Fruit fly (Drosophila melanogaster) whole organism, embryonic: Measurements from ENCODE around the gene Charon.

Experiments used
- Adf1 ChIP-seq: fragments of 200-800 bp; sonication (Bioruptor generic); IDR thresholded peaks from 2 replicates; pipeline ENCODE4 v1.3.6; 2022; ENCODE audit warnings: missing biosample characterization, missing genetic modification characterization
- Blimp-1 ChIP-seq: fragments of 200-800 bp; sonication (Bioruptor generic); optimal IDR thresholded peaks from 3 replicates; lab custom pipeline; 2018; ENCODE audit warnings: missing biosample characterization, missing genetic modification characterization, mild to moderate bottlenecking, moderate library complexity, missing genetic modification reagents
- CG11504 ChIP-seq: fragments of 200-800 bp; sonication (Bioruptor generic); optimal IDR thresholded peaks from 3 replicates; lab custom pipeline; 2019; ENCODE audit warnings: missing biosample characterization, mild to moderate bottlenecking, missing genetic modification characterization, moderate library complexity
- CG14050 ChIP-seq: fragments of 200-800 bp; sonication (Bioruptor generic); IDR thresholded peaks from 3 replicates; pipeline ENCODE4 v1.3.6; 2022; ENCODE audit warnings: missing biosample characterization, missing genetic modification characterization
- CG14441 ChIP-seq: fragments of 200-800 bp; sonication (Bioruptor generic); IDR thresholded peaks from 2 replicates; pipeline ENCODE4 v1.3.6; 2022; ENCODE audit warnings: missing biosample characterization, missing genetic modification characterization
- CG15269 ChIP-seq: fragments of 200-800 bp; sonication (Bioruptor generic); optimal IDR thresholded peaks from 2 replicates; lab custom pipeline; 2018; ENCODE audit warnings: missing biosample characterization, mild to moderate bottlenecking, missing genetic modification characterization, moderate library complexity
- CG15601 ChIP-seq: fragments of 200-800 bp; sonication (Bioruptor generic); optimal IDR thresholded peaks from 3 replicates; lab custom pipeline; 2019; ENCODE audit warnings: missing biosample characterization, mild to moderate bottlenecking, missing genetic modification characterization, moderate library complexity
- CG1602 ChIP-seq: fragments of 200-800 bp; sonication (Bioruptor generic); optimal IDR thresholded peaks from 3 replicates; lab custom pipeline; 2016; ENCODE audit warnings: missing biosample characterization, missing genetic modification characterization
- CG17612 ChIP-seq: fragments of 200-800 bp; sonication (Bioruptor generic); IDR thresholded peaks from 2 replicates; pipeline ENCODE4 v1.3.6; 2022; ENCODE audit warnings: missing biosample characterization, missing genetic modification characterization
- CG2889 ChIP-seq: fragments of 200-800 bp; sonication (Bioruptor generic); IDR thresholded peaks from 3 replicates; pipeline ENCODE4 v1.3.6; 2022; ENCODE audit warnings: missing biosample characterization, missing genetic modification characterization
- CG3065 ChIP-seq: fragments of 200-800 bp; sonication (Bioruptor generic); optimal IDR thresholded peaks from 2 replicates; lab custom pipeline; 2016; ENCODE audit warnings: missing biosample characterization, missing genetic modification characterization
- CG31224 ChIP-seq: fragments of 200-800 bp; sonication (Bioruptor generic); IDR thresholded peaks from 2 replicates; pipeline ENCODE4 v1.3.6; 2022; ENCODE audit warnings: missing biosample characterization, missing genetic modification characterization
- CG32772 ChIP-seq: fragments of 200-800 bp; sonication (Bioruptor generic); IDR thresholded peaks from 2 replicates; pipeline ENCODE4 v1.3.6; 2022; ENCODE audit warnings: missing biosample characterization, missing genetic modification characterization
- CG3847 ChIP-seq: fragments of 200-800 bp; sonication (Bioruptor generic); IDR thresholded peaks from 2 replicates; pipeline ENCODE4 v1.3.6; 2022; ENCODE audit warnings: missing biosample characterization, missing genetic modification characterization
- CoRest ChIP-seq: fragments of 200-800 bp; sonication (Bioruptor generic); optimal IDR thresholded peaks from 3 replicates; lab custom pipeline; 2018; ENCODE audit warnings: missing biosample characterization, mild to moderate bottlenecking, missing genetic modification characterization, moderate library complexity
- Dad ChIP-seq: fragments of 200-800 bp; sonication (Bioruptor generic); optimal IDR thresholded peaks from 3 replicates; lab custom pipeline; 2016; ENCODE audit warnings: missing biosample characterization, missing genetic modification characterization
- E2f1 ChIP-seq: fragments of 200-800 bp; sonication (Bioruptor generic); IDR thresholded peaks from 2 replicates; pipeline ENCODE4 v1.3.6; 2022; ENCODE audit warnings: missing biosample characterization, missing genetic modification characterization
- ERR ChIP-seq: fragments of 200-800 bp; sonication (Bioruptor generic); optimal IDR thresholded peaks from 2 replicates; lab custom pipeline; 2016; ENCODE audit warnings: missing biosample characterization, missing genetic modification characterization
- H2.0 ChIP-seq: fragments of 200-800 bp; sonication (Bioruptor generic); IDR thresholded peaks from 2 replicates; pipeline ENCODE4 v1.3.6; 2022; ENCODE audit warnings: missing biosample characterization, missing genetic modification characterization
- HHEX ChIP-seq: fragments of 200-800 bp; sonication (Bioruptor generic); optimal IDR thresholded peaks from 3 replicates; lab custom pipeline; 2017; ENCODE audit warnings: missing biosample characterization, mild to moderate bottlenecking, missing genetic modification characterization, missing genetic modification reagents
- HLH3B ChIP-seq: fragments of 200-800 bp; sonication (Bioruptor generic); IDR thresholded peaks from 2 replicates; pipeline ENCODE4 v1.3.6; 2022; ENCODE audit warnings: missing biosample characterization, missing genetic modification characterization
- Myb ChIP-seq: fragments of 200-800 bp; sonication (Bioruptor generic); optimal IDR thresholded peaks from 2 replicates; lab custom pipeline; 2016; ENCODE audit warnings: missing biosample characterization, missing genetic modification characterization
- Nf-YB ChIP-seq: fragments of 200-800 bp; sonication (Bioruptor generic); optimal IDR thresholded peaks from 3 replicates; lab custom pipeline; 2019; ENCODE audit warnings: missing biosample characterization, mild to moderate bottlenecking, missing genetic modification characterization, moderate library complexity
- Oaz ChIP-seq: fragments of 200-800 bp; sonication (Bioruptor generic); IDR thresholded peaks from 2 replicates; pipeline ENCODE4 v1.3.6; 2022; ENCODE audit warnings: missing biosample characterization, missing genetic modification characterization
- Oli ChIP-seq: fragments of 200-800 bp; sonication (Bioruptor generic); optimal IDR thresholded peaks from 2 replicates; lab custom pipeline; 2018; ENCODE audit warnings: missing biosample characterization, mild to moderate bottlenecking, missing genetic modification characterization, moderate library complexity
- Ptx1 ChIP-seq: fragments of 200-800 bp; sonication (Bioruptor generic); IDR thresholded peaks from 2 replicates; pipeline ENCODE4 v1.3.6; 2022; ENCODE audit warnings: missing biosample characterization, missing genetic modification characterization
- Side ChIP-seq: fragments of 200-800 bp; sonication (Bioruptor generic); optimal IDR thresholded peaks from 2 replicates; lab custom pipeline; 2016; ENCODE audit warnings: missing biosample characterization, missing genetic modification characterization
- Sox100B ChIP-seq: fragments of 200-800 bp; sonication (Bioruptor generic); optimal IDR thresholded peaks from 3 replicates; lab custom pipeline; 2018; ENCODE audit warnings: missing biosample characterization, mild to moderate bottlenecking, missing genetic modification characterization
- Stat92E ChIP-seq, 3 experiments: fragments of >200 bp in 2 of 3; fragments of 200-800 bp in 1 of 3; sonication (Bioruptor generic) in 1 of 3; optimal IDR thresholded peaks; 2 replicates each; lab custom pipeline; 2017 to 2019; ENCODE audit warnings: missing biosample characterization in 3 of 3, missing genetic modification characterization in 3 of 3, mild to moderate bottlenecking in 1 of 3, moderate library complexity in 1 of 3
- Usf ChIP-seq: fragments of 200-800 bp; sonication (Bioruptor generic); optimal IDR thresholded peaks from 2 replicates; lab custom pipeline; 2017; ENCODE audit warnings: missing genotype, missing biosample characterization, missing genetic modification characterization
- Xbp1 ChIP-seq: fragments of 200-800 bp; sonication (Bioruptor generic); optimal IDR thresholded peaks from 3 replicates; lab custom pipeline; 2016; ENCODE audit warnings: missing biosample characterization, mild to moderate bottlenecking, missing genetic modification characterization
- ab ChIP-seq: fragments of 200-800 bp; sonication (Bioruptor generic); optimal IDR thresholded peaks from 2 replicates; lab custom pipeline; 2016; ENCODE audit warnings: missing biosample characterization, missing genetic modification characterization
- caup ChIP-seq: fragments of 200-800 bp; sonication (Bioruptor generic); optimal IDR thresholded peaks from 3 replicates; lab custom pipeline; 2017; ENCODE audit warnings: missing biosample characterization, mild to moderate bottlenecking, missing genetic modification characterization, moderate library complexity; ENCODE audit not compliant: severe bottlenecking
- ci ChIP-seq: fragments of 200-800 bp; sonication (Bioruptor generic); IDR thresholded peaks from 3 replicates; pipeline ENCODE4 v1.3.6; 2022; ENCODE audit warnings: missing biosample characterization, missing genetic modification characterization
- croc ChIP-seq: fragments of 200-800 bp; sonication (Bioruptor generic); conservative IDR thresholded peaks from 3 replicates; pipeline ENCODE4 v1.3.6; 2022; ENCODE audit warnings: missing biosample characterization, missing genetic modification characterization
- dmrt99B ChIP-seq: fragments of 200-800 bp; sonication (Bioruptor generic); optimal IDR thresholded peaks from 2 replicates; lab custom pipeline; 2018; ENCODE audit warnings: missing biosample characterization, mild to moderate bottlenecking, missing genetic modification characterization, moderate library complexity
- grau ChIP-seq: fragments of 200-800 bp; optimal IDR thresholded peaks from 3 replicates; lab custom pipeline; 2019; ENCODE audit warnings: missing biosample characterization, mild to moderate bottlenecking, missing genetic modification characterization, moderate library complexity
- h ChIP-seq: fragments of >200 bp; optimal IDR thresholded peaks from 2 replicates; lab custom pipeline; 2017
- lov ChIP-seq, 2 experiments: fragments of 200-800 bp in 1 of 2; fragments of >200 bp in 1 of 2; sonication (Bioruptor generic) in 1 of 2; IDR thresholded peaks in 1 of 2; optimal IDR thresholded peaks in 1 of 2; 2 replicates in 1 of 2; 3 replicates in 1 of 2; pipeline versions ENCODE4 v1.3.6 to Lab custom; 2017 to 2022; ENCODE audit warnings: missing biosample characterization in 1 of 2, missing genetic modification characterization in 1 of 2
- mam ChIP-seq: fragments of 200-800 bp; sonication (Bioruptor generic); optimal IDR thresholded peaks from 3 replicates; lab custom pipeline; 2016; ENCODE audit warnings: missing biosample characterization, missing genetic modification characterization
- nau ChIP-seq: fragments of 200-800 bp; sonication (Bioruptor generic); optimal IDR thresholded peaks from 3 replicates; lab custom pipeline; 2017; ENCODE audit warnings: missing biosample characterization, mild to moderate bottlenecking, missing genetic modification characterization, missing genetic modification reagents
- org-1 ChIP-seq: fragments of 200-800 bp; sonication (Bioruptor generic); optimal IDR thresholded peaks from 2 replicates; lab custom pipeline; 2017; ENCODE audit warnings: missing biosample characterization, missing genetic modification characterization
- ranshi ChIP-seq: fragments of 200-800 bp; sonication (Bioruptor generic); IDR thresholded peaks from 2 replicates; pipeline ENCODE4 v1.3.6; 2022; ENCODE audit warnings: missing biosample characterization, missing genetic modification characterization
- sens-2 ChIP-seq: fragments of 200-800 bp; sonication (Bioruptor generic); IDR thresholded peaks from 2 replicates; pipeline ENCODE4 v1.3.6; 2022; ENCODE audit warnings: missing biosample characterization, missing genetic modification characterization
- slou ChIP-seq: fragments of 200-800 bp; sonication (Bioruptor generic); optimal IDR thresholded peaks from 3 replicates; lab custom pipeline; 2016; ENCODE audit warnings: missing biosample characterization, missing genetic modification characterization
- so ChIP-seq: fragments of 200-800 bp; sonication (Bioruptor generic); IDR thresholded peaks from 3 replicates; pipeline ENCODE4 v1.3.6; 2022; ENCODE audit warnings: missing biosample characterization, missing genetic modification characterization
- stc ChIP-seq: fragments of 200-800 bp; sonication (Bioruptor generic); IDR thresholded peaks from 2 replicates; pipeline ENCODE4 v1.3.6; 2022; ENCODE audit warnings: missing biosample characterization, missing genetic modification characterization
- toy ChIP-seq: fragments of 200-800 bp; sonication (Bioruptor generic); IDR thresholded peaks from 2 replicates; pipeline ENCODE4 v1.3.6; 2022; ENCODE audit warnings: missing biosample characterization, missing genetic modification characterization
- unc-4 ChIP-seq: fragments of 200-800 bp; sonication (Bioruptor generic); IDR thresholded peaks from 2 replicates; pipeline ENCODE4 v1.3.6; 2022; ENCODE audit warnings: missing biosample characterization, missing genetic modification characterization; ENCODE audit not compliant: partially characterized antibody
- wdn ChIP-seq: fragments of 200-800 bp; sonication (Bioruptor generic); IDR thresholded peaks from 2 replicates; pipeline ENCODE4 v1.3.6; 2022; ENCODE audit warnings: missing biosample characterization, missing genetic modification characterization

Gene Charon

dm6 chr2L:1207432-1207831, 34.8 kb upstream of the Charon start (continued):
- TF ChIP-seq H2.0 (GFP tag; lab: Robert Waterston, UW) = peak; percentile 59; the same call in 1 of the 2 replicates
- peak; percentile 62 for TF ChIP-seq wdn
- TF ChIP-seq dmrt99B = peak; percentile 61
- TF ChIP-seq Ptx1 (GFP tag; lab: Robert Waterston, UW) = peak; percentile 63
- peak; percentile 2 for TF ChIP-seq CG15601
- TF ChIP-seq Nf-YB (GFP tag; lab: Kevin White, UChicago) = no peak
- TF ChIP-seq CG32772 (GFP tag; lab: Robert Waterston, UW) = peak; percentile 52
- TF ChIP-seq Stat92E (GFP tag; optimal IDR thresholded peaks at IDR 0.05; lab: Kevin White, UChicago) = no peak
- TF ChIP-seq Oaz = peak; percentile 58
- TF ChIP-seq unc-4 (GFP tag; lab: Robert Waterston, UW) = no peak
- no peak for TF ChIP-seq lov (optimal IDR thresholded peaks at IDR 0.05; lab: Kevin White, UChicago)
- TF ChIP-seq lov (GFP tag; IDR thresholded peaks at IDR 0.05; lab: Robert Waterston, UW) = 0 out of 3 replicates have a peak, but pooled peaks have one; percentile 25
- TF ChIP-seq Dad = peak; percentile 10
- TF ChIP-seq stc = peak; percentile 66
- peak; percentile 60 for TF ChIP-seq ranshi (GFP tag; lab: Robert Waterston, UW)
- 0 out of 2 replicates have a peak, but pooled peaks have one; percentile 36 for TF ChIP-seq Adf1 (GFP tag; lab: Robert Waterston, UW)
- peak; percentile 4 for TF ChIP-seq slou (GFP tag; lab: Kevin White, UChicago)
- TF ChIP-seq Sox100B (GFP tag; lab: Kevin White, UChicago) = peak; percentile 33
- TF ChIP-seq CG3847 (GFP tag; lab: Robert Waterston, UW) = peak; percentile 57; the same call in 1 of the 2 replicates
- TF ChIP-seq toy = peak; percentile 41; the same call in 1 of the 2 replicates
- 0 out of 2 replicates have a peak, but pooled peaks have one; percentile 44 for TF ChIP-seq CG17612 (GFP tag; lab: Robert Waterston, UW)
- TF ChIP-seq CG14441 = peak; percentile 72
- peak; percentile 58; the same call in 2 of the 3 replicates for TF ChIP-seq CG14050
- TF ChIP-seq ERR = no peak
- peak; percentile 13 for TF ChIP-seq CG1602
- no peak for TF ChIP-seq CG3065 (GFP tag; lab: Kevin White, UChicago)
- peak; percentile 69 for TF ChIP-seq HLH3B (GFP tag; lab: Robert Waterston, UW)
- no peak for TF ChIP-seq h
- peak; percentile 81 for TF ChIP-seq ci
- peak; percentile 1 for TF ChIP-seq mam
- peak; percentile 49 for TF ChIP-seq grau (tag; lab: Kevin White, UChicago)
- TF ChIP-seq CoRest (tag; lab: Kevin White, UChicago) = peak; percentile 36
- TF ChIP-seq CG31224 (GFP tag; lab: Robert Waterston, UW) = peak; percentile 48; the same call in 1 of the 2 replicates
- peak; percentile 61 for TF ChIP-seq CG11504 (tag; lab: Kevin White, UChicago)
- TF ChIP-seq CG15269 (tag; lab: Kevin White, UChicago) = peak; percentile 75
- no peak for TF ChIP-seq Myb (GFP tag; lab: Kevin White, UChicago)
- peak; percentile 56 for TF ChIP-seq E2f1 (GFP tag; lab: Robert Waterston, UW)
- TF ChIP-seq org-1 (GFP tag; lab: Kevin White, UChicago) = peak; percentile 54
- TF ChIP-seq ab = no peak
- peak; percentile 51 for TF ChIP-seq caup (GFP tag; lab: Kevin White, UChicago)
- peak; percentile 42 for TF ChIP-seq Oli (tag; lab: Kevin White, UChicago)
- peak; percentile 57; the same call in 1 of the 3 replicates for TF ChIP-seq CG2889 (GFP tag; lab: Robert Waterston, UW)
- peak; percentile 15 for TF ChIP-seq nau (GFP tag; lab: Kevin White, UChicago)
- 0 out of 3 replicates have a peak, but pooled peaks have one; percentile 13 for TF ChIP-seq croc (GFP tag; lab: Robert Waterston, UW)
- TF ChIP-seq Xbp1 = peak; percentile 67
- TF ChIP-seq Usf = no peak
- no peak for TF ChIP-seq Side (GFP tag; lab: Kevin White, UChicago)
- TF ChIP-seq Blimp-1 (GFP tag; lab: Kevin White, UChicago) = peak; percentile 30
- peak; percentile 75 for TF ChIP-seq so (GFP tag; lab: Robert Waterston, UW)
- no peak for TF ChIP-seq sens-2 (GFP tag; lab: Robert Waterston, UW)
- peak; percentile 45 for TF ChIP-seq HHEX
